Fruit fly (Drosophila melanogaster) whole organism, embryonic: Measurements from ENCODE around the gene RluA-1.

ENCODE experiments used
- Atf6 ChIP-seq: fragments of 200-800 bp; sonication (Bioruptor generic); IDR thresholded peaks from 2 replicates; pipeline ENCODE4 v1.3.6; 2022; ENCODE audit warnings: missing biosample characterization, missing genetic modification characterization
- BEAF-32 ChIP-seq: fragments of 200-800 bp; sonication (Bioruptor generic); optimal IDR thresholded peaks from 3 replicates; lab custom pipeline; 2017; ENCODE audit warnings: missing biosample characterization, missing genetic modification characterization, mild to moderate bottlenecking, moderate library complexity, missing genetic modification reagents
- Bdp1 ChIP-seq: fragments of 200-800 bp; sonication (Bioruptor generic); optimal IDR thresholded peaks from 3 replicates; lab custom pipeline; 2016; ENCODE audit warnings: missing biosample characterization, missing genetic modification characterization
- CG1024 ChIP-seq: fragments of 200-800 bp; sonication (Bioruptor generic); IDR thresholded peaks from 2 replicates; pipeline ENCODE4 v1.3.6; 2022; ENCODE audit warnings: missing biosample characterization, missing genetic modification characterization
- CG12236 ChIP-seq: fragments of 200-800 bp; sonication (Bioruptor generic); optimal IDR thresholded peaks from 2 replicates; lab custom pipeline; 2016; ENCODE audit warnings: missing biosample characterization, missing genetic modification characterization
- CG13624 ChIP-seq: fragments of 200-800 bp; sonication (Bioruptor generic); optimal IDR thresholded peaks from 2 replicates; lab custom pipeline; 2016; ENCODE audit warnings: missing biosample characterization, missing genetic modification characterization
- CG13775 ChIP-seq: fragments of 200-800 bp; sonication (Bioruptor generic); optimal IDR thresholded peaks from 3 replicates; lab custom pipeline; 2017; ENCODE audit warnings: missing biosample characterization, mild to moderate bottlenecking, missing genetic modification characterization
- CG14667 ChIP-seq: fragments of 200-800 bp; sonication (Bioruptor generic); IDR thresholded peaks from 2 replicates; pipeline ENCODE4 v1.3.6; 2022; ENCODE audit warnings: missing biosample characterization, missing genetic modification characterization
- CG15011 ChIP-seq: fragments of 200-800 bp; sonication (Bioruptor generic); optimal IDR thresholded peaks from 3 replicates; lab custom pipeline; 2018; ENCODE audit warnings: missing biosample characterization, mild to moderate bottlenecking, missing genetic modification characterization
- CG15073 ChIP-seq: fragments of 200-800 bp; sonication (Bioruptor generic); optimal IDR thresholded peaks from 2 replicates; lab custom pipeline; 2016; ENCODE audit warnings: missing biosample characterization, missing genetic modification characterization
- CG15269 ChIP-seq: fragments of 200-800 bp; sonication (Bioruptor generic); optimal IDR thresholded peaks from 2 replicates; lab custom pipeline; 2018; ENCODE audit warnings: missing biosample characterization, mild to moderate bottlenecking, missing genetic modification characterization, moderate library complexity
- CG15696 ChIP-seq: fragments of 200-800 bp; sonication (Bioruptor generic); optimal IDR thresholded peaks from 2 replicates; lab custom pipeline; 2019; ENCODE audit warnings: missing biosample characterization, mild to moderate bottlenecking, missing genetic modification characterization, moderate library complexity
- CG17385 ChIP-seq: fragments of 200-800 bp; sonication (Bioruptor generic); optimal IDR thresholded peaks from 3 replicates; lab custom pipeline; 2018; ENCODE audit warnings: missing biosample characterization, mild to moderate bottlenecking, missing genetic modification characterization
- CG18011 ChIP-seq: fragments of 200-800 bp; sonication (Bioruptor generic); optimal IDR thresholded peaks from 2 replicates; lab custom pipeline; 2017; ENCODE audit warnings: missing biosample characterization, missing genetic modification characterization, mild to moderate bottlenecking, moderate library complexity, missing genotype
- CG3065 ChIP-seq: fragments of 200-800 bp; sonication (Bioruptor generic); optimal IDR thresholded peaks from 2 replicates; lab custom pipeline; 2016; ENCODE audit warnings: missing biosample characterization, missing genetic modification characterization
- CG33213 ChIP-seq: fragments of 200-800 bp; sonication (Bioruptor generic); optimal IDR thresholded peaks from 3 replicates; lab custom pipeline; 2016; ENCODE audit warnings: missing biosample characterization, missing genetic modification characterization
- CG4328 ChIP-seq: fragments of 200-800 bp; sonication (Bioruptor generic); optimal IDR thresholded peaks from 3 replicates; lab custom pipeline; 2017; ENCODE audit warnings: missing biosample characterization, missing genetic modification reagents, missing genetic modification characterization
- CG4707 ChIP-seq: fragments of 200-800 bp; sonication (Bioruptor generic); optimal IDR thresholded peaks from 2 replicates; lab custom pipeline; 2018; ENCODE audit warnings: missing biosample characterization, mild to moderate bottlenecking, missing genetic modification characterization, moderate library complexity
- CG5953 ChIP-seq: fragments of 200-800 bp; sonication (Bioruptor generic); IDR thresholded peaks from 2 replicates; pipeline ENCODE4 v1.3.6; 2022; ENCODE audit warnings: missing biosample characterization, missing genetic modification characterization
- CG6254 ChIP-seq: fragments of 200-800 bp; sonication (Bioruptor generic); optimal IDR thresholded peaks from 3 replicates; lab custom pipeline; 2017; ENCODE audit warnings: mild to moderate bottlenecking, missing biosample characterization, missing genetic modification reagents, missing genetic modification characterization
- CG6689 ChIP-seq: fragments of 200-800 bp; sonication (Bioruptor generic); IDR thresholded peaks from 2 replicates; pipeline ENCODE4 v1.3.6; 2022; ENCODE audit warnings: missing biosample characterization, missing genetic modification characterization
- CG8281 ChIP-seq: fragments of 200-800 bp; sonication (Bioruptor generic); optimal IDR thresholded peaks from 2 replicates; lab custom pipeline; 2018; ENCODE audit warnings: missing biosample characterization, mild to moderate bottlenecking, missing genetic modification characterization, moderate library complexity
- Dref ChIP-seq: fragments of 200-800 bp; sonication (Bioruptor generic); IDR thresholded peaks from 2 replicates; pipeline ENCODE4 v1.3.6; 2022; ENCODE audit warnings: missing biosample characterization, missing genetic modification characterization
- E2f2 ChIP-seq: fragments of 200-800 bp; sonication (Bioruptor generic); IDR thresholded peaks from 2 replicates; pipeline ENCODE4 v1.3.6; 2022; ENCODE audit warnings: missing biosample characterization, missing genetic modification characterization
- Ets65A ChIP-seq: fragments of 200-800 bp; sonication (Bioruptor generic); peaks from one replicate; lab custom pipeline; 2016; ENCODE audit warnings: missing biosample characterization, missing genetic modification characterization
- Gsc ChIP-seq: fragments of 200-800 bp; sonication (Bioruptor generic); IDR thresholded peaks from 2 replicates; pipeline ENCODE4 v1.3.6; 2022; ENCODE audit warnings: missing biosample characterization, missing genetic modification characterization
- Hmx ChIP-seq: fragments of 200-800 bp; sonication (Bioruptor generic); optimal IDR thresholded peaks from 2 replicates; lab custom pipeline; 2016; ENCODE audit warnings: missing biosample characterization, missing genetic modification characterization
- Hr3 ChIP-seq: fragments of 200-800 bp; sonication (Bioruptor generic); optimal IDR thresholded peaks from 3 replicates; lab custom pipeline; 2016; ENCODE audit warnings: missing biosample characterization, missing genetic modification characterization
- Hr39 ChIP-seq: fragments of >200 bp; optimal IDR thresholded peaks from 2 replicates; lab custom pipeline; 2017
- Med ChIP-seq: fragments of 200-800 bp; sonication (Bioruptor generic); peaks from one replicate; lab custom pipeline; 2016; ENCODE audit warnings: missing biosample characterization, missing genetic modification characterization, mild to moderate bottlenecking, inconsistent platforms, moderate library complexity
- Meics ChIP-seq: fragments of 200-800 bp; sonication (Bioruptor generic); optimal IDR thresholded peaks from 2 replicates; lab custom pipeline; 2017; ENCODE audit warnings: missing biosample characterization, mild to moderate bottlenecking, missing genetic modification characterization
- NK7.1 ChIP-seq: fragments of 200-800 bp; sonication (Bioruptor generic); optimal IDR thresholded peaks from 3 replicates; lab custom pipeline; 2016; ENCODE audit warnings: missing biosample characterization, missing genetic modification characterization
- Pdp1 ChIP-seq, 2 experiments: fragments of 200-800 bp; sonication (Bioruptor generic); optimal IDR thresholded peaks; 3 replicates each; lab custom pipeline; 2016; ENCODE audit warnings: missing biosample characterization in 2 of 2, missing genetic modification characterization in 2 of 2, mild to moderate bottlenecking in 1 of 2, moderate library complexity in 1 of 2
- Scr ChIP-seq: fragments of 200-800 bp; sonication (Bioruptor generic); IDR thresholded peaks from 2 replicates; pipeline ENCODE4 v1.3.6; 2022; ENCODE audit warnings: missing biosample characterization, missing genetic modification characterization; ENCODE audit not compliant: partially characterized antibody
- Trl ChIP-seq, 3 experiments: fragments of >200 bp in 2 of 3; fragments of 200-800 bp in 1 of 3; sonication (Bioruptor generic) in 1 of 3; optimal IDR thresholded peaks; 2 replicates in 1 of 3; 3 replicates in 2 of 3; lab custom pipeline; 2016 to 2017; ENCODE audit warnings: missing biosample characterization in 1 of 3, missing genetic modification characterization in 1 of 3
- Vsx1 ChIP-seq: fragments of 200-800 bp; sonication (Bioruptor generic); optimal IDR thresholded peaks from 2 replicates; lab custom pipeline; 2017; ENCODE audit warnings: missing biosample characterization, mild to moderate bottlenecking, missing genetic modification characterization, missing genetic modification reagents
- ara ChIP-seq: fragments of 200-800 bp; sonication (Bioruptor generic); IDR thresholded peaks from 2 replicates; pipeline ENCODE4 v1.3.6; 2022; ENCODE audit warnings: missing biosample characterization, missing genetic modification characterization
- bcd ChIP-seq: fragments of 200-800 bp; sonication (Bioruptor generic); optimal IDR thresholded peaks from 2 replicates; lab custom pipeline; 2017; ENCODE audit warnings: missing biosample characterization, mild to moderate bottlenecking, missing genetic modification characterization
- croc ChIP-seq: fragments of 200-800 bp; sonication (Bioruptor generic); conservative IDR thresholded peaks from 3 replicates; pipeline ENCODE4 v1.3.6; 2022; ENCODE audit warnings: missing biosample characterization, missing genetic modification characterization
- exex ChIP-seq: fragments of 200-800 bp; sonication (Bioruptor generic); optimal IDR thresholded peaks from 4 replicates; lab custom pipeline; 2018; ENCODE audit warnings: missing biosample characterization, mild to moderate bottlenecking, missing genetic modification characterization, moderate library complexity
- fd96Cb ChIP-seq: fragments of 200-800 bp; sonication (Bioruptor generic); optimal IDR thresholded peaks from 2 replicates; lab custom pipeline; 2018; ENCODE audit warnings: missing biosample characterization, mild to moderate bottlenecking, missing genetic modification characterization, moderate library complexity
- inv ChIP-seq: fragments of 200-800 bp; sonication (Bioruptor generic); IDR thresholded peaks from 2 replicates; pipeline ENCODE4 v1.3.6; 2022; ENCODE audit warnings: missing biosample characterization, missing genetic modification characterization; ENCODE audit not compliant: partially characterized antibody
- lab ChIP-seq: fragments of 200-800 bp; sonication (Bioruptor generic); optimal IDR thresholded peaks from 3 replicates; lab custom pipeline; 2017; ENCODE audit warnings: missing biosample characterization, missing genetic modification characterization, mild to moderate bottlenecking, moderate library complexity, missing genetic modification reagents
- nau ChIP-seq: fragments of 200-800 bp; sonication (Bioruptor generic); optimal IDR thresholded peaks from 3 replicates; lab custom pipeline; 2017; ENCODE audit warnings: missing biosample characterization, mild to moderate bottlenecking, missing genetic modification characterization, missing genetic modification reagents
- odd ChIP-seq: fragments of 200-800 bp; sonication (Bioruptor generic); optimal IDR thresholded peaks from 2 replicates; lab custom pipeline; 2017; ENCODE audit warnings: missing biosample characterization, mild to moderate bottlenecking, missing genetic modification characterization
- p53 ChIP-seq: fragments of 200-800 bp; sonication (Bioruptor generic); optimal IDR thresholded peaks from 2 replicates; lab custom pipeline; 2016; ENCODE audit warnings: missing biosample characterization, missing genetic modification characterization
- sens ChIP-seq: fragments of 200-800 bp; sonication (Bioruptor generic); peaks from one replicate; lab custom pipeline; 2016; ENCODE audit warnings: missing biosample characterization, missing genetic modification characterization
- slp2 ChIP-seq: fragments of 200-800 bp; sonication (Bioruptor generic); optimal IDR thresholded peaks from 2 replicates; lab custom pipeline; 2016; ENCODE audit warnings: missing biosample characterization, missing genetic modification characterization
- ssp ChIP-seq: fragments of 200-800 bp; sonication (Bioruptor generic); IDR thresholded peaks from 2 replicates; pipeline ENCODE4 v1.3.6; 2022; ENCODE audit warnings: missing biosample characterization, missing genetic modification characterization
- sug ChIP-seq: fragments of 200-800 bp; optimal IDR thresholded peaks from 2 replicates; lab custom pipeline; 2019; ENCODE audit warnings: missing biosample characterization, mild to moderate bottlenecking, missing genetic modification characterization, moderate library complexity
- toy ChIP-seq: fragments of 200-800 bp; sonication (Bioruptor generic); IDR thresholded peaks from 2 replicates; pipeline ENCODE4 v1.3.6; 2022; ENCODE audit warnings: missing biosample characterization, missing genetic modification characterization
- ttk ChIP-seq: fragments of 200-800 bp; sonication (Bioruptor generic); IDR thresholded peaks from 2 replicates; pipeline ENCODE4 v2.1.2; 2022; ENCODE audit warnings: missing biosample characterization, missing genetic modification characterization

RluA-1 gene

DNA sequence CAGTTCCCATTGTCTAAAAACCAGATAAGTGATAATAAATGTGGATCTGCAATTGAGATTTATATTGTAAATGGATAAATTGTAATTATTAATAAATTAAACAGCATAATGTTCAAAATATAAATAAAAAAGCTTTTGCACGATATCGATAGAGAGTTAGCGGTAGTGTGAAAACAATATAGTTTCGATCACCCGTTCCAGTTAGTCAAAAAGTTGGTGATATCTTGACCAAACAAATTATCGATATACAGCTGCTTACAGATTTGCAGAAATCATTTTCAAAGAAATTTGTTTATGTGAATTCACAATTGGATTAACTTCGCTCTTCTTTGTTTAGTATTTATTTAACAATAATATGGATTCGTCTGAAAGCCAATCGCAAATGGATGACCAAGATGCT lies 35.0 kb downstream of the RluA-1 start, which contains the start of gene Nse4 (continued):
- TF ChIP-seq Ets65A (GFP tag; lab: Kevin White, UChicago): no peak
- TF ChIP-seq CG1024 (GFP tag; lab: Robert Waterston, UW): peak; percentile 86
- TF ChIP-seq Scr (GFP tag; lab: Robert Waterston, UW): peak; percentile 79
- TF ChIP-seq Hmx (GFP tag; lab: Kevin White, UChicago): no peak
- TF ChIP-seq Hr39 (lab: Kevin White, UChicago): no peak
- no peak for TF ChIP-seq Hr3
- TF ChIP-seq sens: peak; percentile 75
- TF ChIP-seq fd96Cb (tag; lab: Kevin White, UChicago): no peak
- TF ChIP-seq CG15073: no peak
- peak; percentile 73 for TF ChIP-seq inv (GFP tag; lab: Robert Waterston, UW)
- TF ChIP-seq CG15269 (tag; lab: Kevin White, UChicago): no peak
- TF ChIP-seq NK7.1 (GFP tag; lab: Kevin White, UChicago): no peak
- no peak for TF ChIP-seq bcd (GFP tag; lab: Kevin White, UChicago)
- TF ChIP-seq CG15696 (tag; lab: Kevin White, UChicago): no peak
- no peak for TF ChIP-seq Bdp1 (GFP tag; lab: Kevin White, UChicago)
- no peak for TF ChIP-seq CG18011 (GFP tag; lab: Kevin White, UChicago)
- no peak for TF ChIP-seq CG17385
- no peak for TF ChIP-seq CG15011 (GFP tag; lab: Kevin White, UChicago)
- no peak for TF ChIP-seq Trl (optimal IDR thresholded peaks at IDR 0.05; lab: Kevin White, UChicago)
- TF ChIP-seq Trl (GFP tag; optimal IDR thresholded peaks at IDR 0.05; lab: Kevin White, UChicago): no peak
- no peak for TF ChIP-seq toy (GFP tag; lab: Robert Waterston, UW)
- no peak for TF ChIP-seq CG3065 (GFP tag; lab: Kevin White, UChicago)
- TF ChIP-seq CG5953 (GFP tag; lab: Robert Waterston, UW): no peak
- no peak for TF ChIP-seq Pdp1 (GFP tag; optimal IDR thresholded peaks at IDR 0.05; lab: Kevin White, UChicago)
- no peak for TF ChIP-seq CG12236 (GFP tag; lab: Kevin White, UChicago)
- no peak for TF ChIP-seq Med (GFP tag; lab: Kevin White, UChicago)
- TF ChIP-seq CG13624 (GFP tag; lab: Kevin White, UChicago): no peak
- TF ChIP-seq ssp: peak; percentile 95
- TF ChIP-seq CG6689 (GFP tag; lab: Robert Waterston, UW): no peak
- TF ChIP-seq Atf6 (GFP tag; lab: Robert Waterston, UW): no peak
- peak; percentile 2 for TF ChIP-seq sug
- TF ChIP-seq Dref: peak; percentile 93
- no peak for TF ChIP-seq ttk (GFP tag; lab: Robert Waterston, UW)
- no peak for TF ChIP-seq Gsc (GFP tag; lab: Robert Waterston, UW)
- no peak for TF ChIP-seq odd
- TF ChIP-seq slp2: no peak
- peak; percentile 87 for TF ChIP-seq E2f2 (GFP tag; lab: Robert Waterston, UW)
- no peak for TF ChIP-seq CG4707 (GFP tag; lab: Kevin White, UChicago)
- no peak for TF ChIP-seq nau (GFP tag; lab: Kevin White, UChicago)
- TF ChIP-seq BEAF-32 (GFP tag; lab: Kevin White, UChicago): peak; percentile 65
- TF ChIP-seq croc (GFP tag; lab: Robert Waterston, UW): no peak
- TF ChIP-seq lab: no peak
- no peak for TF ChIP-seq CG13775
- no peak for TF ChIP-seq CG8281
- no peak for TF ChIP-seq CG4328 (GFP tag; lab: Kevin White, UChicago)
- no peak for TF ChIP-seq ara (GFP tag; lab: Robert Waterston, UW)
- TF ChIP-seq Meics (GFP tag; lab: Kevin White, UChicago): no peak
- no peak for TF ChIP-seq exex (tag; lab: Kevin White, UChicago)
- TF ChIP-seq CG14667 (GFP tag; lab: Robert Waterston, UW): no peak
- TF ChIP-seq CG6254 (GFP tag; lab: Kevin White, UChicago): no peak
- no peak for TF ChIP-seq Vsx1 (GFP tag; lab: Kevin White, UChicago)
- no peak for TF ChIP-seq p53 (GFP tag; lab: Kevin White, UChicago)
- no peak for TF ChIP-seq CG33213 (GFP tag; lab: Kevin White, UChicago)
